Worm (Caenorhabditis elegans) whole organism, L4 larva: ENCODE data around the gene T07A9.15.

Experiments
- D1046.2 ChIP-seq: fragments of 200-800 bp; sonication (Bioruptor generic); IDR thresholded peaks from 2 replicates; pipeline ENCODE4 v1.3.6; 2022; ENCODE audit warnings: missing genetic modification characterization, missing compliant biosample characterization
- F26F4.8 ChIP-seq: fragments of 200-800 bp; sonication (Bioruptor generic); conservative IDR thresholded peaks from 2 replicates; pipeline ENCODE4 v1.3.6; 2022; ENCODE audit warnings: missing genetic modification characterization, missing compliant biosample characterization
- F44E2.7 ChIP-seq: fragments of 200-800 bp; sonication (Bioruptor generic); IDR thresholded peaks from 2 replicates; pipeline ENCODE4 v2.1.2; 2022; ENCODE audit warnings: missing genetic modification characterization, missing compliant biosample characterization
- T20F7.1 ChIP-seq: fragments of 200-800 bp; sonication (Bioruptor generic); optimal IDR thresholded peaks from 2 replicates; lab custom pipeline; 2018; ENCODE audit warnings: mild to moderate bottlenecking, missing genetic modification characterization, missing compliant biosample characterization
- T26A8.4 ChIP-seq: fragments of 200-800 bp; sonication (Bioruptor generic); IDR thresholded peaks from 2 replicates; pipeline ENCODE4 v1.3.6; 2022; ENCODE audit warnings: missing genetic modification characterization, missing compliant biosample characterization
- Y105C5A.15 ChIP-seq: fragments of 200-800 bp; sonication (Bioruptor generic); IDR thresholded peaks from 2 replicates; pipeline ENCODE4 v1.3.6; 2022; ENCODE audit warnings: missing genetic modification characterization, missing compliant biosample characterization
- Y75B8A.6 ChIP-seq: fragments of 200-800 bp; sonication (Bioruptor generic); IDR thresholded peaks from 2 replicates; pipeline ENCODE4 v1.3.6; 2022; ENCODE audit warnings: missing genetic modification reagents, missing genetic modification characterization, missing compliant biosample characterization
- aha-1 ChIP-seq: fragments of 150-350 bp; peaks from one replicate; lab custom pipeline; 2014; ENCODE audit warnings: missing biosample characterization, missing genetic modification characterization
- arid-1 ChIP-seq: fragments of 200-800 bp; sonication (Bioruptor generic); conservative IDR thresholded peaks from 2 replicates; pipeline ENCODE4 v1.3.6; 2022; ENCODE audit warnings: missing genetic modification reagents, missing genetic modification characterization, missing compliant biosample characterization
- attf-4 ChIP-seq: sonication (generic microtip); optimal IDR thresholded peaks from 3 replicates; lab custom pipeline; 2017; ENCODE audit warnings: missing biosample characterization, missing genetic modification characterization
- ceh-20 ChIP-seq: fragments of 200-800 bp; sonication (Bioruptor generic); IDR thresholded peaks from 2 replicates; pipeline ENCODE4 v1.3.6; 2022; ENCODE audit warnings: missing genetic modification reagents, missing genetic modification characterization, missing compliant biosample characterization
- ceh-28 ChIP-seq: fragments of 150-350 bp; optimal IDR thresholded peaks from 2 replicates; lab custom pipeline; 2014; ENCODE audit warnings: missing biosample characterization, missing genetic modification reagents, missing genetic modification characterization
- ceh-44 ChIP-seq: fragments of 200-800 bp; sonication (Bioruptor generic); IDR thresholded peaks from 2 replicates; pipeline ENCODE4 v1.3.6; 2022; ENCODE audit warnings: missing genetic modification reagents, missing genetic modification characterization, missing compliant biosample characterization
- ceh-82 ChIP-seq: sonication (generic microtip); optimal IDR thresholded peaks from 2 replicates; lab custom pipeline; 2017; ENCODE audit warnings: missing biosample characterization, missing genetic modification characterization
- ces-1 ChIP-seq: fragments of 150-350 bp; sonication (generic microtip); optimal IDR thresholded peaks from 4 replicates; lab custom pipeline; 2014; ENCODE audit warnings: missing biosample characterization, missing genetic modification reagents, missing genetic modification characterization
- cey-2 ChIP-seq: sonication (generic microtip); optimal IDR thresholded peaks from 3 replicates; lab custom pipeline; 2017; ENCODE audit warnings: missing genetic modification characterization, mild to moderate bottlenecking, missing compliant biosample characterization, antibody characterized with exemption, borderline replicate concordance; ENCODE audit not compliant: insufficient read depth
- ctbp-1 ChIP-seq: fragments of 200-800 bp; sonication (Bioruptor generic); IDR thresholded peaks from 2 replicates; pipeline ENCODE4 v1.3.6; 2022; ENCODE audit warnings: missing genetic modification reagents, missing genetic modification characterization, missing compliant biosample characterization
- daf-16 ChIP-seq, 3 experiments: sonication (generic microtip); optimal IDR thresholded peaks; 2 replicates each; lab custom pipeline; 2016 to 2017; ENCODE audit warnings: missing genetic modification characterization in 3 of 3, missing genetic modification reagents in 3 of 3, mild to moderate bottlenecking in 2 of 3, missing compliant biosample characterization in 2 of 3, missing biosample characterization in 1 of 3, moderate library complexity in 1 of 3
- daf-8 ChIP-seq: fragments of 200-800 bp; sonication (Bioruptor generic); IDR thresholded peaks from 2 replicates; pipeline ENCODE4 v1.3.6; 2022; ENCODE audit warnings: missing genetic modification characterization, missing compliant biosample characterization
- dpl-1 ChIP-seq: fragments of 150-350 bp; optimal IDR thresholded peaks from 2 replicates; lab custom pipeline; 2014; ENCODE audit warnings: missing biosample characterization, missing genetic modification reagents, missing genetic modification characterization
- duxl-1 ChIP-seq: sonication (generic microtip); optimal IDR thresholded peaks from 2 replicates; lab custom pipeline; 2016; ENCODE audit warnings: mild to moderate bottlenecking, missing genetic modification characterization, moderate library complexity, missing compliant biosample characterization; ENCODE audit not compliant: poor library complexity
- egl-27 ChIP-seq: sonication (generic microtip); optimal IDR thresholded peaks from 3 replicates; lab custom pipeline; 2017; ENCODE audit warnings: missing biosample characterization, missing genetic modification reagents, missing genetic modification characterization
- fkh-10 ChIP-seq: fragments of 150-350 bp; optimal IDR thresholded peaks from 2 replicates; lab custom pipeline; 2014; ENCODE audit warnings: missing biosample characterization, missing genetic modification reagents, missing genetic modification characterization
- fos-1 ChIP-seq: fragments of 150-350 bp; optimal IDR thresholded peaks from 2 replicates; lab custom pipeline; 2014; ENCODE audit warnings: missing biosample characterization, missing genetic modification characterization
- hlh-11 ChIP-seq: fragments of 200-800 bp; sonication (Bioruptor generic); optimal IDR thresholded peaks from 2 replicates; lab custom pipeline; 2018; ENCODE audit warnings: mild to moderate bottlenecking, missing genetic modification characterization, missing compliant biosample characterization
- hmg-1.1 ChIP-seq: fragments of 200-800 bp; sonication (Bioruptor generic); IDR thresholded peaks from 2 replicates; pipeline ENCODE4 v1.3.6; 2022; ENCODE audit warnings: missing genetic modification reagents, missing genetic modification characterization, missing compliant biosample characterization
- lin-29 ChIP-seq: fragments of 200-800 bp; sonication (Bioruptor generic); IDR thresholded peaks from 2 replicates; pipeline ENCODE4 v1.3.6; 2022; ENCODE audit warnings: missing genetic modification reagents, missing genetic modification characterization, missing compliant biosample characterization
- lin-38 ChIP-seq: fragments of 200-800 bp; sonication (Bioruptor generic); IDR thresholded peaks from 2 replicates; pipeline ENCODE4 v1.3.6; 2022; ENCODE audit warnings: missing genetic modification reagents, missing genetic modification characterization, missing compliant biosample characterization
- lin-39 ChIP-seq: fragments of 150-350 bp; optimal IDR thresholded peaks from 2 replicates; lab custom pipeline; 2014; ENCODE audit warnings: missing biosample characterization, missing genetic modification reagents, missing genetic modification characterization
- lsy-2 ChIP-seq, 2 experiments: fragments of 150-350 bp in 1 of 2; sonication (generic microtip) in 1 of 2; optimal IDR thresholded peaks; 2 replicates each; lab custom pipeline; 2014 to 2017; ENCODE audit warnings: missing biosample characterization in 2 of 2, missing genetic modification characterization in 2 of 2
- mdt-29 ChIP-seq: fragments of 200-800 bp; sonication (Bioruptor generic); IDR thresholded peaks from 2 replicates; pipeline ENCODE4 v1.3.6; 2022; ENCODE audit warnings: missing genetic modification reagents, missing genetic modification characterization, missing compliant biosample characterization
- mep-1 ChIP-seq: fragments of 150-350 bp; sonication (generic microtip); optimal IDR thresholded peaks from 3 replicates; lab custom pipeline; 2014; ENCODE audit warnings: missing biosample characterization, missing genetic modification characterization
- mxl-2 ChIP-seq: fragments of 200-800 bp; sonication (Bioruptor generic); conservative IDR thresholded peaks from 2 replicates; pipeline ENCODE4 v1.3.6; 2022; ENCODE audit warnings: missing genetic modification reagents, missing genetic modification characterization, missing compliant biosample characterization
- mxl-3 ChIP-seq: fragments of 200-800 bp; sonication (Bioruptor generic); optimal IDR thresholded peaks from 2 replicates; lab custom pipeline; 2018; ENCODE audit warnings: mild to moderate bottlenecking, missing genetic modification characterization, missing compliant biosample characterization
- nhr-10 ChIP-seq: fragments of 150-350 bp; optimal IDR thresholded peaks from 2 replicates; lab custom pipeline; 2014; ENCODE audit warnings: missing biosample characterization, missing genetic modification characterization
- nhr-28 ChIP-seq: fragments of 150-350 bp; optimal IDR thresholded peaks from 2 replicates; lab custom pipeline; 2014; ENCODE audit warnings: missing biosample characterization, missing genetic modification characterization
- nhr-41 ChIP-seq: fragments of 200-800 bp; sonication (Bioruptor generic); IDR thresholded peaks from 2 replicates; pipeline ENCODE4 v1.3.6; 2022; ENCODE audit warnings: missing genetic modification reagents, missing genetic modification characterization, missing compliant biosample characterization
- nhr-48 ChIP-seq: sonication (generic microtip); optimal IDR thresholded peaks from 2 replicates; lab custom pipeline; 2016; ENCODE audit warnings: mild to moderate bottlenecking, missing genetic modification characterization, missing compliant biosample characterization
- pha-4 ChIP-seq, 2 experiments: fragments of 150-350 bp in 1 of 2; fragments of 200-800 bp in 1 of 2; sonication (Bioruptor generic) in 1 of 2; IDR thresholded peaks in 1 of 2; optimal IDR thresholded peaks in 1 of 2; 2 replicates each; pipeline versions ENCODE4 v1.3.6 to Lab custom; 2014 to 2022; ENCODE audit warnings: missing genetic modification characterization in 2 of 2, missing genetic modification reagents in 2 of 2, missing biosample characterization in 1 of 2, missing compliant biosample characterization in 1 of 2
- php-3 ChIP-seq: fragments of 200-800 bp; sonication (Bioruptor generic); IDR thresholded peaks from 2 replicates; pipeline ENCODE4 v1.3.6; 2022; ENCODE audit warnings: missing genetic modification reagents, missing genetic modification characterization, missing compliant biosample characterization
- rbr-2 ChIP-seq: sonication (generic microtip); optimal IDR thresholded peaks from 2 replicates; lab custom pipeline; 2016; ENCODE audit warnings: missing genotype, missing genetic modification characterization, missing compliant biosample characterization
- sdz-12 ChIP-seq: fragments of 200-800 bp; sonication (Bioruptor generic); optimal IDR thresholded peaks from 2 replicates; lab custom pipeline; 2018; ENCODE audit warnings: mild to moderate bottlenecking, missing genetic modification characterization, missing compliant biosample characterization
- set-16 ChIP-seq: fragments of 200-800 bp; sonication (Bioruptor generic); IDR thresholded peaks from 2 replicates; pipeline ENCODE4 v1.3.6; 2022; ENCODE audit warnings: missing genetic modification reagents, missing genetic modification characterization, missing compliant biosample characterization
- snpc-4 ChIP-seq: fragments of 150-350 bp; optimal IDR thresholded peaks from 2 replicates; lab custom pipeline; 2014; ENCODE audit warnings: missing biosample characterization, missing genetic modification characterization
- spr-3 ChIP-seq: fragments of 200-800 bp; sonication (Bioruptor generic); optimal IDR thresholded peaks from 2 replicates; lab custom pipeline; 2018; ENCODE audit warnings: mild to moderate bottlenecking, missing genetic modification characterization, missing compliant biosample characterization
- tag-97 ChIP-seq: fragments of 200-800 bp; sonication (Bioruptor generic); IDR thresholded peaks from 2 replicates; pipeline ENCODE4 v1.3.6; 2022; ENCODE audit warnings: missing genetic modification characterization, missing compliant biosample characterization
- tra-1 ChIP-seq: fragments of 200-800 bp; sonication (Bioruptor generic); IDR thresholded peaks from 2 replicates; pipeline ENCODE4 v1.3.6; 2022; ENCODE audit warnings: missing genetic modification reagents, missing genetic modification characterization, missing compliant biosample characterization
- zag-1 ChIP-seq: fragments of 150-350 bp; optimal IDR thresholded peaks from 2 replicates; lab custom pipeline; 2014; ENCODE audit warnings: missing biosample characterization, missing genetic modification characterization
- zfp-3 ChIP-seq: fragments of 200-800 bp; sonication (Bioruptor generic); conservative IDR thresholded peaks from 2 replicates; pipeline ENCODE4 v1.3.6; 2022; ENCODE audit warnings: missing genetic modification reagents, missing genetic modification characterization, missing compliant biosample characterization
- zip-11 ChIP-seq: fragments of 200-800 bp; sonication (Bioruptor generic); IDR thresholded peaks from 2 replicates; pipeline ENCODE4 v1.3.6; 2022; ENCODE audit warnings: missing genetic modification characterization, missing compliant biosample characterization
- zip-2 ChIP-seq: fragments of 150-350 bp; optimal IDR thresholded peaks from 2 replicates; lab custom pipeline; 2014; ENCODE audit warnings: missing biosample characterization, missing genetic modification characterization
- ztf-7 ChIP-seq: fragments of 150-350 bp; optimal IDR thresholded peaks from 2 replicates; lab custom pipeline; 2014; ENCODE audit warnings: missing biosample characterization, missing genetic modification characterization

T07A9.15 gene

DNA sequence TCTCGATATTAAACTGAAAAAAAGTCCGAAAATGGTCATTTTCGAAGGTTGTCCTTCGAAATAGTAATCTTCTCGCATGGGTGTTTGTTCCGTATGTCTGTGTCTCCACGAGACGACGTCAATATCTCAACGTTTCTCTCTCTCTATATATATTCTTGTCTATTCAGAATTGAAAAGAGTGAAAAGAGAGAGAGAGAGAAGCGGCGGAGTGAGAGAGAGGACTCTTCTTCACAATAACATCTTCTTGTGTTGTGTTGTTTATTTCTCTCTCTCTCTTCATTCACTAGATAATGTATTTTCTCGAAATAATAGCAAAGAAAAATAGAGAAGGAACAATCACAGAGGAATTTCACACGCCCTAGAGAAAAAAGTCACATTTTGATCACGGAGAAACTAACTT is 26.9 kb downstream of the T07A9.15 start:
- no peak for TF ChIP-seq hmg-1.1 (GFP tag; lab: Robert Waterston, UW)
- no peak for TF ChIP-seq Y105C5A.15
- no peak for TF ChIP-seq T20F7.1 (GFP tag; lab: Kevin White, UChicago)
- TF ChIP-seq T26A8.4 (GFP tag; lab: Robert Waterston, UW): no peak
- no peak for TF ChIP-seq cey-2 (tag; lab: Kevin White, UChicago)
- no peak for TF ChIP-seq ceh-44 (GFP tag; lab: Robert Waterston, UW)
- TF ChIP-seq zip-11: no peak
- TF ChIP-seq D1046.2: no peak
- TF ChIP-seq ztf-7 (tag; lab: Kevin White, UChicago): no peak
- TF ChIP-seq Y75B8A.6 (GFP tag; lab: Robert Waterston, UW): no peak
- no peak for TF ChIP-seq fos-1
- TF ChIP-seq aha-1 (tag; lab: Kevin White, UChicago): peak; percentile 90
- no peak for TF ChIP-seq ctbp-1 (GFP tag; lab: Robert Waterston, UW)
- no peak for TF ChIP-seq F26F4.8 (GFP tag; lab: Robert Waterston, UW)
- no peak for TF ChIP-seq mxl-2
- no peak for TF ChIP-seq php-3 (GFP tag; lab: Robert Waterston, UW)
- no peak for TF ChIP-seq nhr-41 (GFP tag; lab: Robert Waterston, UW)
- TF ChIP-seq mdt-29: no peak
- no peak for TF ChIP-seq mxl-3 (GFP tag; lab: Kevin White, UChicago)
- no peak for TF ChIP-seq attf-4 (tag; lab: Kevin White, UChicago)
- TF ChIP-seq nhr-28 (tag; lab: Kevin White, UChicago): peak; percentile 13
- no peak for TF ChIP-seq duxl-1 (tag; lab: Kevin White, UChicago)
- TF ChIP-seq F44E2.7 (GFP tag; lab: Robert Waterston, UW): no peak
- TF ChIP-seq ceh-28 (tag; lab: Kevin White, UChicago): no peak
- TF ChIP-seq ces-1 (GFP tag; lab: Kevin White, UChicago): no peak
- TF ChIP-seq zfp-3 (GFP tag; lab: Robert Waterston, UW): no peak
- TF ChIP-seq hlh-11 (tag; lab: Kevin White, UChicago): peak; percentile 23
- TF ChIP-seq nhr-10 (tag; lab: Kevin White, UChicago): no peak
- no peak for TF ChIP-seq egl-27 (tag; lab: Kevin White, UChicago)
- no peak for TF ChIP-seq set-16 (GFP tag; lab: Robert Waterston, UW)
- TF ChIP-seq lin-38 (GFP tag; lab: Robert Waterston, UW): no peak
- no peak for TF ChIP-seq lin-39 (tag; lab: Kevin White, UChicago)
- peak; percentile 53 for TF ChIP-seq rbr-2 (tag; lab: Kevin White, UChicago)
- no peak for TF ChIP-seq lin-29
- TF ChIP-seq zip-2 (tag; lab: Kevin White, UChicago): no peak
- no peak for TF ChIP-seq zag-1 (tag; lab: Kevin White, UChicago)
- no peak for TF ChIP-seq arid-1 (GFP tag; lab: Robert Waterston, UW)
- no peak for TF ChIP-seq fkh-10
- TF ChIP-seq tag-97 (GFP tag; lab: Robert Waterston, UW): no peak
- no peak for TF ChIP-seq ceh-82 (tag; lab: Kevin White, UChicago)
- TF ChIP-seq nhr-48 (tag; lab: Kevin White, UChicago): no peak
- TF ChIP-seq snpc-4: no peak
- TF ChIP-seq spr-3 (GFP tag; lab: Kevin White, UChicago): no peak
- TF ChIP-seq ceh-20 (GFP tag; lab: Robert Waterston, UW): no peak
- TF ChIP-seq pha-4 (GFP tag; IDR thresholded peaks at IDR 0.05; lab: Robert Waterston, UW): no peak
- TF ChIP-seq pha-4 (tag; optimal IDR thresholded peaks at IDR 0.05; lab: Kevin White, UChicago): no peak
- TF ChIP-seq tra-1 (GFP tag; lab: Robert Waterston, UW): no peak
- TF ChIP-seq lsy-2 (tag; optimal IDR thresholded peaks at IDR 0.05; lab: Kevin White, UChicago): peak in 1 of 2 experiments; percentile 70
- TF ChIP-seq mep-1 (tag; lab: Kevin White, UChicago): peak; percentile 37
- TF ChIP-seq daf-16 (GFP tag; optimal IDR thresholded peaks at IDR 0.05; lab: Kevin White, UChicago): peak in 1 of 2 experiments; percentile 61
- TF ChIP-seq daf-16 (tag; optimal IDR thresholded peaks at IDR 0.05; lab: Kevin White, UChicago): no peak
- TF ChIP-seq daf-8 (GFP tag; lab: Robert Waterston, UW): no peak
- no peak for TF ChIP-seq sdz-12
- no peak for TF ChIP-seq dpl-1 (GFP tag; lab: Kevin White, UChicago)
